Fruit fly (Drosophila melanogaster): Measurements from ENCODE around the gene Spp.
A peak's percentile ranks its signal among the peaks of the same experiment; 100 is the strongest.

Gene Spp

dm6 chr2L:563769-564550, 19.5 kb upstream of the Spp start, which contains the start of the genes uncNacbeta and CG2794 (continued):
- TF ChIP-seq gcm2 (GFP tag; optimal IDR thresholded peaks at IDR 0.05), result no peak
- TF ChIP-seq Dp (GFP tag; optimal IDR thresholded peaks at IDR 0.05), result peak; percentile 94
- TF ChIP-seq CG10366 (GFP tag; IDR thresholded peaks at IDR 0.05), result no peak
- no peak for TF ChIP-seq ems (GFP tag; optimal IDR thresholded peaks at IDR 0.05)
- no peak for TF ChIP-seq jigr1 (GFP tag; IDR thresholded peaks at IDR 0.05)
- no peak for TF ChIP-seq CG2889 (GFP tag; IDR thresholded peaks at IDR 0.05)
- TF ChIP-seq jumu (GFP tag; optimal IDR thresholded peaks at IDR 0.05), result no peak
- TF ChIP-seq CG7556 (GFP tag; optimal IDR thresholded peaks at IDR 0.05), result no peak
- TF ChIP-seq az2 (GFP tag; optimal IDR thresholded peaks at IDR 0.05), result no peak
- TF ChIP-seq da (GFP tag; optimal IDR thresholded peaks at IDR 0.05), result no peak
- TF ChIP-seq inv (GFP tag; IDR thresholded peaks at IDR 0.05; ENCODE audit: partially characterized antibody), result peak; percentile 42; the same call in 1 of the 2 replicates
- no peak for TF ChIP-seq CG14441 (GFP tag; IDR thresholded peaks at IDR 0.05)
- no peak for TF ChIP-seq CG11456 (GFP tag; IDR thresholded peaks at IDR 0.05)
- TF ChIP-seq CG14710 (tag; optimal IDR thresholded peaks at IDR 0.05), result peak; percentile 8
- TF ChIP-seq Sry-δ (GFP tag; optimal IDR thresholded peaks at IDR 0.05), result peak; percentile 78
- TF ChIP-seq CG7928 (GFP tag; optimal IDR thresholded peaks at IDR 0.05), result peak; percentile 64
- TF ChIP-seq Scr (GFP tag; IDR thresholded peaks at IDR 0.05; ENCODE audit: partially characterized antibody), result peak; percentile 60
- TF ChIP-seq CG10147 (GFP tag; optimal IDR thresholded peaks at IDR 0.05), result no peak
- TF ChIP-seq CG5245 (GFP tag; optimal IDR thresholded peaks at IDR 0.05), result no peak
- no peak for TF ChIP-seq CG14050 (GFP tag; IDR thresholded peaks at IDR 0.05)
- TF ChIP-seq Stat92E (GFP tag; optimal IDR thresholded peaks at IDR 0.05), result peak in 1 of 3 experiments; percentile 43
- TF ChIP-seq gfzf (GFP tag; optimal IDR thresholded peaks at IDR 0.05), result peak; percentile 22
- no peak for TF ChIP-seq CG6765 (GFP tag; optimal IDR thresholded peaks at IDR 0.05)
- no peak for TF ChIP-seq CG12769 (tag; optimal IDR thresholded peaks at IDR 0.05)
- TF ChIP-seq sens-2 (GFP tag; IDR thresholded peaks at IDR 0.05), result no peak
- no peak for TF ChIP-seq maf-S (GFP tag; optimal IDR thresholded peaks at IDR 0.05)
- TF ChIP-seq bbx (GFP tag; IDR thresholded peaks at IDR 0.05; ENCODE audit: partially characterized antibody), result peak; percentile 79
- TF ChIP-seq hbn (GFP tag; IDR thresholded peaks at IDR 0.05; ENCODE audit: partially characterized antibody), result peak; percentile 56
- no peak for TF ChIP-seq CG4707 (GFP tag; optimal IDR thresholded peaks at IDR 0.05)
- no peak for TF ChIP-seq chn (GFP tag; optimal IDR thresholded peaks at IDR 0.05)
- TF ChIP-seq CG12236 (GFP tag; optimal IDR thresholded peaks at IDR 0.05), result no peak
- no peak for TF ChIP-seq CG10209 (GFP tag; optimal IDR thresholded peaks at IDR 0.05)
- peak; percentile 88 for TF ChIP-seq Med (GFP tag)
- no peak for TF ChIP-seq CG11085 (GFP tag; IDR thresholded peaks at IDR 0.05)
- no peak for TF ChIP-seq CG4282 (GFP tag; optimal IDR thresholded peaks at IDR 0.05)
- TF ChIP-seq CG13123 (GFP tag; optimal IDR thresholded peaks at IDR 0.05), result no peak
- peak; percentile 77 for TF ChIP-seq dm (GFP tag; optimal IDR thresholded peaks at IDR 0.05)
- TF ChIP-seq Six4 (GFP tag; optimal IDR thresholded peaks at IDR 0.05), result no peak
- no peak for TF ChIP-seq CG6654 (GFP tag; optimal IDR thresholded peaks at IDR 0.05)
- TF ChIP-seq Hr51 (GFP tag; optimal IDR thresholded peaks at IDR 0.05), result no peak
- no peak for TF ChIP-seq CG9817 (tag; optimal IDR thresholded peaks at IDR 0.05)
- TF ChIP-seq Rfx (GFP tag; IDR thresholded peaks at IDR 0.05), result peak; percentile 55
- no peak for TF ChIP-seq Fer1 (GFP tag; optimal IDR thresholded peaks at IDR 0.05)
- TF ChIP-seq CG4854 (GFP tag; optimal IDR thresholded peaks at IDR 0.05), result no peak
- TF ChIP-seq ewg (GFP tag; optimal IDR thresholded peaks at IDR 0.05), result no peak
- TF ChIP-seq cg (GFP tag; optimal IDR thresholded peaks at IDR 0.05), result no peak
- no peak for TF ChIP-seq CG15601 (tag; optimal IDR thresholded peaks at IDR 0.05)
- 0 out of 3 replicates have a peak, but pooled peaks have one; percentile 22 for TF ChIP-seq mld (GFP tag; IDR thresholded peaks at IDR 0.05; ENCODE audit: partially characterized antibody)
- no peak for TF ChIP-seq dpn (GFP tag; optimal IDR thresholded peaks at IDR 0.05)

Data from whole organism, embryonic.